Worm (Caenorhabditis elegans): ENCODE measurements around the gene ccz-1.

DNA sequence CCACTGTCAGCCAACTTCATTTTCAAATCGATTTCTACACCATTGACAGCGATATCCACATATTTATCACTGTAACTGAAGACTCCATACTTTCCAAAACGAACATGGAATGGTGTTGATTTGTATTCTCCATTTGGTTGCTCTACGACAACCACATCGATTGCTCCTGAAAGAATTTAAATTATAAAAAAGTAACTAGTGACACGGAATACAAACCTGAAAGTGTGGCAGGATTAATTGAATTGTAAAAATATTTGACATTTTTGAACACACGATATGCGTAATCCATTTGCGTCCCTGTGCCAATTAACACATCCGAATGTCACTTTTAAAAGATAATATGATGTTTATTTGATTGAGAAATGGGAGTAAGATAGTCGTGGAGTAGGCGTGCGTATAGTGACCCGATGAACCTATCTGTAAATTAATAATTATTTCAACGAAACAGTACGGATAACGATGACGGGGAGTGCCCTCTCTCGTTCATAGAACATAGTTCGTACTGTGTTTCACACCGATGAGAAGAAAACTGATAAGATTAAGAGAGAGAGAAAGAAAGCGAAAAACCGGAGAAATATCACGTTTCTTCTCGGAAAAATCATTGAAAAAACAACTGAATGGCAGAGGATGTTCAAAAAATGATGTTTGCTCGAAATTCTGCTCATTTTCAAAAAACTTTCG lies 24.8 kb upstream of the ccz-1 start, which contains the start of gene lpin-1:
- TF ChIP-seq ztf-11 (tag; optimal IDR thresholded peaks at IDR 0.05) (no peak), C04F5.9 (tag; optimal IDR thresholded peaks at IDR 0.05) (no peak), nhr-28 (tag; optimal IDR thresholded peaks at IDR 0.05) (no peak), lin-35 (GFP tag; optimal IDR thresholded peaks at IDR 0.05) (no peak), nhr-19 (GFP tag; conservative IDR thresholded peaks at IDR 0.05) (no peak), fos-1 (tag; optimal IDR thresholded peaks at IDR 0.05) (no peak), mep-1 (tag; optimal IDR thresholded peaks at IDR 0.05) (peak; percentile 40), blmp-1 (tag; optimal IDR thresholded peaks at IDR 0.05) (peak; percentile 84), ceh-82 (tag; optimal IDR thresholded peaks at IDR 0.05) (no peak), pqm-1 (tag; optimal IDR thresholded peaks at IDR 0.05) (no peak), ama-1 (optimal IDR thresholded peaks at IDR 0.05) (no peak), lin-39 (tag; optimal IDR thresholded peaks at IDR 0.05) (no peak), unc-62 (GFP tag; optimal IDR thresholded peaks at IDR 0.05) (no peak)
